Fruit fly (Drosophila melanogaster): ENCODE measurements around the gene CG32148.

Gene CG32148

dm6 chr3L:15011142-15011541 is 12.2 kb upstream of the CG32148 start:
- TF ChIP-seq Dll (optimal IDR thresholded peaks at IDR 0.05): no peak
- TF ChIP-seq pan (optimal IDR thresholded peaks at IDR 0.05): no peak
- TF ChIP-seq usp (GFP tag; optimal IDR thresholded peaks at IDR 0.05): no peak
- no peak for TF ChIP-seq psq (optimal IDR thresholded peaks at IDR 0.05)
- TF ChIP-seq EcR (GFP tag; optimal IDR thresholded peaks at IDR 0.05): no peak
- TF ChIP-seq CG8478 (optimal IDR thresholded peaks at IDR 0.05): no peak

- TF ChIP-seq EcR (GFP tag; optimal IDR thresholded peaks at IDR 0.05) (no peak), CG8478 (optimal IDR thresholded peaks at IDR 0.05) (no peak), usp (GFP tag; optimal IDR thresholded peaks at IDR 0.05) (no peak)
Measured at dm6 chr3L:15011638-15012335, 11.5 kb upstream of the CG32148 start.

dm6 chr3L:15013296-15013695 is 10.0 kb upstream of the CG32148 start:
- TF ChIP-seq EcR (GFP tag; optimal IDR thresholded peaks at IDR 0.05): no peak
- no peak for TF ChIP-seq CG8478 (optimal IDR thresholded peaks at IDR 0.05)
- TF ChIP-seq psq (optimal IDR thresholded peaks at IDR 0.05): no peak
- no peak for TF ChIP-seq Dll (optimal IDR thresholded peaks at IDR 0.05)
- TF ChIP-seq usp (GFP tag; optimal IDR thresholded peaks at IDR 0.05): no peak
- no peak for TF ChIP-seq pan (optimal IDR thresholded peaks at IDR 0.05)

- TF ChIP-seq psq (optimal IDR thresholded peaks at IDR 0.05) (no peak), pan (optimal IDR thresholded peaks at IDR 0.05) (no peak), usp (GFP tag; optimal IDR thresholded peaks at IDR 0.05) (no peak), CG8478 (optimal IDR thresholded peaks at IDR 0.05) (no peak), Dll (optimal IDR thresholded peaks at IDR 0.05) (no peak), EcR (GFP tag; optimal IDR thresholded peaks at IDR 0.05) (no peak)
Measured at dm6 chr3L:15013957-15014692, 9.2 kb upstream of the CG32148 start, which contains the start of gene Reck. Gene Reck (minus strand): TSS chr3L:15014062.

DNA sequence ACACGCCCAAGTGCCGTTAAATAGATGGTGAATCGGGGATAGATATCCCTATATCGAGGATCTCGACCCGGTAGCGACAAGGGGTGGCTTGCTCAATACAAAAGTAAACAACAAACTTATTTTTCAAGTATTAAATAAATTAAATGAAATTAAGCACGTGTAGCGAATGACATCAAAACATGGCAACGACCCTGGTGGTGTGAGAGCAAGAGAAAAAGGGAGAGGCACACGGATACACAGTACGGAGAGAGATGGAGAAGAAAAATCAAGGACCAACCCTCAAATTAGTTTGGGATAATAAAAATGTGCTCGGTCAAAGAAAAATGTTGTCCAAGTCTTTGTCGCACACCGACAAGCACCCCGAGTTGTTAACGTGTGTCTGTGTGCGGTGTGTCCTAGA is 2.3 kb upstream of the CG32148 start:
- TF ChIP-seq Dll (optimal IDR thresholded peaks at IDR 0.05) (no peak), usp (GFP tag; optimal IDR thresholded peaks at IDR 0.05) (no peak), CG8478 (optimal IDR thresholded peaks at IDR 0.05) (no peak), psq (optimal IDR thresholded peaks at IDR 0.05) (no peak), pan (optimal IDR thresholded peaks at IDR 0.05) (no peak), EcR (GFP tag; optimal IDR thresholded peaks at IDR 0.05) (no peak)

- TF ChIP-seq CG8478 (optimal IDR thresholded peaks at IDR 0.05) (no peak), EcR (GFP tag; optimal IDR thresholded peaks at IDR 0.05) (no peak), psq (optimal IDR thresholded peaks at IDR 0.05) (no peak), usp (GFP tag; optimal IDR thresholded peaks at IDR 0.05) (no peak), Dll (optimal IDR thresholded peaks at IDR 0.05) (no peak), pan (optimal IDR thresholded peaks at IDR 0.05) (no peak)
Measured at dm6 chr3L:15031773-15032172, 8.5 kb downstream of the CG32148 start.

DNA sequence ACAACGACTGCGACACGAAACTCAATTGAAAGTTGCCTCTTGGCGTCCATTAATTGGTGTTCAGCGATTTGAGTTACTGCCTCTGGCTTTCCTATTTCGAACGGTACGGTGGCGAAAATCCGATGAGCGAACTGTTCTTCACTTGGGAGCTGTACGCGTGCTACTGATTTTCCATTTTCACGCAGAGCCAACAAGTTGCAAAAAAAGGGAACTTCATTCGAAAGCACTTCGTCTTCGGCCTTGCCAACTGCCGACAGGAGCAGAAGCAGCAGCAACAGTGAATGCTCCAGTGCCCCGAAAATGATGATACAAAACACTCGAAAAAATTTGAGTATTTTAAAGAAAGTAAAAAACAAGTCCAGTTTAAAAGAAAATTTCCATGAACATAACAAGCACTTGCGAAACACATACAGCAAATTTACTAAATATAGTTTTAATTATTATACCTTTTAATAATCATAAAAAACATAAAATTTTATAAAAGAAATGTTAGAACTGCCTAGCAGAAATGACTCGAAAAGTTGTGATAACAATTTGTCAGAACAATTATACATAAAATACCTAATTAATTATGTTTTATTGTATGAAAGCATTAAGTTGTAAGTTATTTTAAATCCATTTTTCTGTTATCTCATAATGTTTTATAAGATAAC is 10.9 kb downstream of the CG32148 start:
- no peak for TF ChIP-seq Dll (optimal IDR thresholded peaks at IDR 0.05)
- TF ChIP-seq pan (optimal IDR thresholded peaks at IDR 0.05): no peak
- TF ChIP-seq EcR (GFP tag; optimal IDR thresholded peaks at IDR 0.05): no peak
- no peak for TF ChIP-seq usp (GFP tag; optimal IDR thresholded peaks at IDR 0.05)
- no peak for TF ChIP-seq psq (optimal IDR thresholded peaks at IDR 0.05)
- TF ChIP-seq CG8478 (optimal IDR thresholded peaks at IDR 0.05): no peak

DNA sequence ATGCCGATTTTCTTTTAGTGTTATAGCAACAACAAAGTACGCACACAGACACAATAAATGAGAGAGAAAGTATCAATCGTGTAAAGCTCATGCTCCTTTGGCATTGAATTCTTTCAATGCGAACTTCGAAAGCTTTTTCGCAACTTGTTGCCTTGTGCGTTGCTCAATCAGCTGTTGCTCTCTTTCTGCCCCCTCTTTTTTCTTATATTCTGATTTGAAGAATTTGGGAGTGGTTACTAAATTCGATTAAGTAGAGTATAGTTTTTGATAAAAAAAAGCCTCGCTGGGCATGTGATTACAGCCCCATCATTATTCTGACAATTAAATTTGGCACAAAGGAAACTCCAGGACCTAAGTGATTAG is 11.4 kb downstream of the CG32148 start:
- TF ChIP-seq EcR (GFP tag; optimal IDR thresholded peaks at IDR 0.05) (no peak), pan (optimal IDR thresholded peaks at IDR 0.05) (no peak), psq (optimal IDR thresholded peaks at IDR 0.05) (no peak)

dm6 chr3L:15035585-15035984 is 12.3 kb downstream of the CG32148 start:
- TF ChIP-seq psq (optimal IDR thresholded peaks at IDR 0.05) (no peak), Dll (optimal IDR thresholded peaks at IDR 0.05) (no peak), EcR (GFP tag; optimal IDR thresholded peaks at IDR 0.05) (no peak), pan (optimal IDR thresholded peaks at IDR 0.05) (no peak), CG8478 (optimal IDR thresholded peaks at IDR 0.05) (no peak), usp (GFP tag; optimal IDR thresholded peaks at IDR 0.05) (no peak)

DNA sequence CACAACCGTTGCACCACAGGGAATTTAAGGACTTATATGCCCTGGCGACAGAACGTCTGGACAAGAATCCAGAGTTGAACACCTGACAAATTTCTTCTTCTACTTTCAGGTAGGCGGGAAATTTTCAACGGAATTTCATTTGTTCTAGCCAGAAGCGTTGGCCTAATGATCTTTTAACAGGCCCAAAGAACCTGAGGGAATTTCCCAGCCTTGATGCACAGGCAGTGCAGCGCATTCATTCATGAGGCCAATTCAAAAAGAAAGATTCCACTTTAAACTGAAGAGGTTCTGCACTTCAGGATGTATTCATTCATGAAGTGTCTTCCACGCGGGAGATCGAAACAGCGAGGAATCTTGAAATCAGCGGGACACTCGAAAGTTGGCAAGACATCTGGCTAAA is 16.2 kb downstream of the CG32148 start:
- TF ChIP-seq psq (optimal IDR thresholded peaks at IDR 0.05) (no peak), Dll (optimal IDR thresholded peaks at IDR 0.05) (no peak), pan (optimal IDR thresholded peaks at IDR 0.05) (no peak), EcR (GFP tag; optimal IDR thresholded peaks at IDR 0.05) (no peak)

DNA sequence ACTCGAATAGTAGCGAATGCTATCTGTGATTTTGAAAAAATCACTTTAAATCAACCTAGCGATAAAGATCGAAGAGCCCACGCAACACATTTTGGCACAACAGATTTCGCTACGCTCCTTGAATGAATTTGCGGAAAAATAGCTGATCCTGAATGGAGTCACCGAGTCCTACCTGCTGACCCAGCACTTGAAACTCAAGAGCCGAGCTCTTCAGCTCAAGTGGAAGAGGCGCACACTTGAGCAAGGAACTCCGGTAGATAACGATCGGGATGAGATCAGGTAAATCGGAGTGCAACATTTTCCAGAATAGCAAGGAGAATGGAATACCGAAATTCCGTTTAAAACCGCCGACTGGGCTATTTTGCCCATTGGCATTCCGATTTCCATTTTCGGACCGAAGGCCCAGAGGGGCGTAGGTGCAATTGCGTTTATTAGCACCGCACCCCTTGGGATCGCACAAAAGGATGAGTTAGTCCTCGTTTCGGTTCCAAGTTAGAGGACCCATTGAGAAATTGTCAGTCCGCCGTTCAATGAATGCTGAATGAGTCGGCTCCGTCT is 17.1 kb downstream of the CG32148 start:
- TF ChIP-seq Dll (optimal IDR thresholded peaks at IDR 0.05) (no peak), psq (optimal IDR thresholded peaks at IDR 0.05) (no peak), CG8478 (optimal IDR thresholded peaks at IDR 0.05) (no peak), usp (GFP tag; optimal IDR thresholded peaks at IDR 0.05) (no peak), EcR (GFP tag; optimal IDR thresholded peaks at IDR 0.05) (no peak), pan (optimal IDR thresholded peaks at IDR 0.05) (no peak)

DNA sequence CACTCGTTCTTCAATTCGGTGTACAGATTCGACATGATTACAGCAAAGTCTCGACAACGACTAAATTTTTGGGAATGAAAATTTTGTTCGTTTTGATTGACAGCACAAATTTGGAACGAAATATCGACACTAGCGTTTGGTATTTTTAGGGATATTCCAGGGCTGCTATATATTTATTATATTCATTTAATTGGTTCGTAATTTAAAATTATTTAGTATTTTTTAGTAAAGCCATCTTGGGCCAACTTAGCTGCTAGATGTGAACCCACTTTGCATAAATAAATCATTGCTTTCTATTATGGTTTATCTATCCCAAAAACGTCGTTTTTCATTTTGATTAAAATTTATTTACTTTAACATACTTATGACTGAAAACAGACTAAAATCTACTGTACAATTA is 19.2 kb downstream of the CG32148 start, which contains the start of gene Rpn12R:
Gene Rpn12R, minus strand, starts transcription at position 101 of the 400 bp plus-strand sequence.
- TF ChIP-seq EcR (GFP tag; optimal IDR thresholded peaks at IDR 0.05) (no peak), pan (optimal IDR thresholded peaks at IDR 0.05) (no peak), CG8478 (optimal IDR thresholded peaks at IDR 0.05) (no peak), Dll (optimal IDR thresholded peaks at IDR 0.05) (no peak), psq (optimal IDR thresholded peaks at IDR 0.05) (no peak), usp (GFP tag; optimal IDR thresholded peaks at IDR 0.05) (no peak)

Measured in whole organism.